Fruit fly (Drosophila melanogaster) ovary, adult (tissue): ENCODE results near the gene CG4467.

Experiments
- CG17801 ChIP-seq: fragments of 200-800 bp; optimal IDR thresholded peaks from 2 replicates; lab custom pipeline; 2019; ENCODE audit warnings: missing biosample characterization, mild to moderate bottlenecking, missing genetic modification characterization, moderate library complexity; ENCODE audit not compliant: partially characterized antibody

Gene CG4467

dm6 chr3R:23258524-23258923 lies 9.8 kb upstream of the CG4467 start:
- no peak for TF ChIP-seq CG17801

dm6 chr3R:23257986-23258427 lies 9.3 kb upstream of the CG4467 start, which contains the start of the genes wda and Pex11c:
Gene wda, minus strand, starts transcription at chr3R:23258087.
Gene Pex11c, plus strand, starts transcription at chr3R:23258365.
- TF ChIP-seq CG17801 = peak; percentile 82

dm6 chr3R:23251256-23251655 lies 2.6 kb upstream of the CG4467 start, which contains the start of the genes Rad60 and EloA:
Gene Rad60, minus strand, starts transcription at chr3R:23251477.
Gene EloA, plus strand, starts transcription at chr3R:23251563.
- peak; percentile 80 for TF ChIP-seq CG17801

- no peak for TF ChIP-seq CG17801
Measured at dm6 chr3R:23239934-23240632, 8.6 kb downstream of the CG4467 start.

DNA sequence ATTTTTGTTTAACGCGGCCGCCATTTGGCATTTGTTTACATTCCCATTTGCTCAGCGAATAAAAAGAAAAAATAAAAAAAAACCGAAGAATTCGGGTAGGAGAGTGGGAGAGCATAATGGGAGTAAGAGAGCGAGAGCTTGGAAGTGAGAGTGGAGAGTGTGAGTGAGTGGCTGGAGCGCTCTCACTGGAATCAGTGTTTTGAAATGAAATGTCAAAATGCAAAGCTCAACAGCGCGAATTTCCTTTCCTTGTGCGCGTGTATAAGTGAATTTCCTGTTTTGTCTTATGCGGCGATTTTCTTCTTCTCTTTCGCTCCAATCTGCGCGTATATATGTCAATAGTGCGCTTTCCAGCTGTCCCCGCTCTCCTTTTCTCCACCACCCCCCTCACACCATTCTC lies 9.7 kb downstream of the CG4467 start:
- no peak for TF ChIP-seq CG17801

- TF ChIP-seq CG17801 = no peak
Measured at dm6 chr3R:23228605-23229264, 20.0 kb downstream of the CG4467 start.

dm6 chr3R:23226521-23227039 lies 22.1 kb downstream of the CG4467 start, which contains the start of gene cnc:
Gene cnc, minus strand, starts transcription at chr3R:23226711.
- peak; percentile 70 for TF ChIP-seq CG17801

dm6 chr3R:23225266-23225665 lies 23.4 kb downstream of the CG4467 start:
- TF ChIP-seq CG17801 = no peak

- TF ChIP-seq CG17801 = no peak
Measured at dm6 chr3R:23223151-23223810, 25.4 kb downstream of the CG4467 start.

DNA sequence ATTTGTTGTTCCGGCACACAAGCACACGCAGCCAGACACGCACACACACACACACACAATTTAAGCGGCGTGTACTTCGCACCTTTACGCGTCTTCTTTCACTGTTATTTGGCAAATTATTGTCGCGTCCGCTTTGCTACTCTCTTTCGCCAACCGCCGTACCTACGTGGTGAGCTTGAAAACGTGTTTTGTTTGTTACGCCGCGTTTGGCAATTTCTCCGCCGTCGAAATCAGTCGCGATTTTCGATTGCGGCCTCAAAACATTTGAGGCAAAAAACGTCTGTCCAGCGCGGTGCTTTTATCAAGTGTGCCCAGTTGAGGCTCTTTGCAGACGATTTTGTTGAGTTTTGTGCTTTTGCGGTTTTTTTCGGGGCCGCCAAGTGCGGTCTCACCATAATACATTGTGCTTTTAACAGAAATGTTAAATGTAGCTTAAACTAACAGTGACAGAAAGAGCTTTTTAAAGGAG lies 27.0 kb downstream of the CG4467 start:
- peak; percentile 76 for TF ChIP-seq CG17801

dm6 chr3R:23221003-23221679 lies 27.6 kb downstream of the CG4467 start:
- no peak for TF ChIP-seq CG17801

dm6 chr3R:23220239-23221002 lies 28.3 kb downstream of the CG4467 start:
- TF ChIP-seq CG17801 = no peak

dm6 chr3R:23217142-23217771 lies 31.4 kb downstream of the CG4467 start:
- no peak for TF ChIP-seq CG17801

- TF ChIP-seq CG17801 = no peak
Measured at dm6 chr3R:23215434-23215730, 33.3 kb downstream of the CG4467 start.
